Worm (Caenorhabditis elegans): Measurements from ENCODE around the gene cyp-29A2.

DNA sequence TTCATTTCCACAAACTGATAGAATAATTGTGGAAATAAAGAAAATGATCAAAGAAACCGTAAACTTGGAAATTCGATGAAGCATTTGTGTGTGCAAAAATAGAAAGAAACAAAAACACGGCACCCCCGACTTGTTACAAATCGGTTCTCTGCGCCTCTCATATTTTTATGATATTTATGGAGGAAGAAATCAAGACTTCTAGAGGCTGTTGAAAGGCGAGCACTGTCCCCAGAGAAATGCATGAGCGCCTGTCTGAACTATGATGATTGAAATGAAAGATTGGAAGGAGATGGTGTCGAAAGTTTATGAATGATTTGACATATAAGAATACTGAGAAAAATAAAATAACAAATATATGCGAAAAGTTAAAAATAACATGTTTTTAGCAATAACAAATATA lies 41.5 kb downstream of the cyp-29A2 start, which contains the start of gene lgc-36:
- TF ChIP-seq sox-4 (tag; optimal IDR thresholded peaks at IDR 0.05) (no peak), dpl-1 (GFP tag; optimal IDR thresholded peaks at IDR 0.05) (no peak), Y116A8C.19 (tag; optimal IDR thresholded peaks at IDR 0.05; ENCODE audit: borderline replicate concordance) (no peak), nhr-28 (tag; optimal IDR thresholded peaks at IDR 0.05) (no peak), ceh-82 (tag; optimal IDR thresholded peaks at IDR 0.05) (no peak), unc-62 (GFP tag; optimal IDR thresholded peaks at IDR 0.05) (no peak), efl-1 (optimal IDR thresholded peaks at IDR 0.05) (no peak), efl-1 (GFP tag; optimal IDR thresholded peaks at IDR 0.05 in 1 of 2) (no peak), nhr-12 (tag; optimal IDR thresholded peaks at IDR 0.05) (no peak), nhr-11 (tag; optimal IDR thresholded peaks at IDR 0.05) (no peak), lir-3 (tag; optimal IDR thresholded peaks at IDR 0.05; ENCODE audit: poor library complexity) (no peak), fkh-8 (tag; optimal IDR thresholded peaks at IDR 0.05) (no peak), egl-13 (tag; optimal IDR thresholded peaks at IDR 0.05) (no peak), aly-2 (tag; optimal IDR thresholded peaks at IDR 0.05) (no peak)
